Fruit fly (Drosophila melanogaster) whole organism, prepupa: ENCODE data around the gene Ctl1.

ENCODE experiments used
- Blimp-1 ChIP-seq: fragments of 200-800 bp; sonication (Bioruptor generic); optimal IDR thresholded peaks from 3 replicates; lab custom pipeline; 2017; ENCODE audit warnings: missing biosample characterization, missing genetic modification characterization, mild to moderate bottlenecking, moderate library complexity, missing genetic modification reagents
- CG32006 ChIP-seq: fragments of 200-800 bp; sonication (Bioruptor generic); optimal IDR thresholded peaks from 3 replicates; lab custom pipeline; 2017; ENCODE audit warnings: missing biosample characterization, mild to moderate bottlenecking, missing genetic modification characterization
- CG6808 ChIP-seq: fragments of 200-800 bp; sonication (Bioruptor generic); optimal IDR thresholded peaks from 3 replicates; lab custom pipeline; 2017; ENCODE audit warnings: missing biosample characterization, missing genetic modification characterization, mild to moderate bottlenecking, moderate library complexity, missing genetic modification reagents
- CG6854 ChIP-seq: fragments of 200-800 bp; sonication (Bioruptor generic); optimal IDR thresholded peaks from 2 replicates; lab custom pipeline; 2017; ENCODE audit warnings: missing biosample characterization, mild to moderate bottlenecking, missing genetic modification characterization
- Hr38 ChIP-seq: sonication (Bioruptor generic); optimal IDR thresholded peaks from 2 replicates; lab custom pipeline; 2016; ENCODE audit warnings: missing biosample characterization, missing genetic modification characterization
- Hr39 ChIP-seq: fragments of 200-800 bp; sonication (Bioruptor generic); optimal IDR thresholded peaks from 2 replicates; lab custom pipeline; 2016; ENCODE audit warnings: missing biosample characterization, missing genetic modification characterization
- Smox ChIP-seq: fragments of 200-800 bp; sonication (Bioruptor generic); optimal IDR thresholded peaks from 3 replicates; lab custom pipeline; 2016; ENCODE audit warnings: missing biosample characterization, missing genetic modification characterization
- cyc ChIP-seq: fragments of 200-800 bp; sonication (Bioruptor generic); optimal IDR thresholded peaks from 3 replicates; lab custom pipeline; 2016; ENCODE audit warnings: missing biosample characterization, missing genetic modification characterization
- fkh ChIP-seq: fragments of 200-800 bp; sonication (Bioruptor generic); optimal IDR thresholded peaks from 3 replicates; lab custom pipeline; 2017; ENCODE audit warnings: missing biosample characterization, mild to moderate bottlenecking, missing genetic modification characterization, moderate library complexity
- vri ChIP-seq: fragments of 200-800 bp; sonication (Bioruptor generic); optimal IDR thresholded peaks from 3 replicates; lab custom pipeline; 2016; ENCODE audit warnings: missing biosample characterization, mild to moderate bottlenecking, missing genetic modification characterization

DNA sequence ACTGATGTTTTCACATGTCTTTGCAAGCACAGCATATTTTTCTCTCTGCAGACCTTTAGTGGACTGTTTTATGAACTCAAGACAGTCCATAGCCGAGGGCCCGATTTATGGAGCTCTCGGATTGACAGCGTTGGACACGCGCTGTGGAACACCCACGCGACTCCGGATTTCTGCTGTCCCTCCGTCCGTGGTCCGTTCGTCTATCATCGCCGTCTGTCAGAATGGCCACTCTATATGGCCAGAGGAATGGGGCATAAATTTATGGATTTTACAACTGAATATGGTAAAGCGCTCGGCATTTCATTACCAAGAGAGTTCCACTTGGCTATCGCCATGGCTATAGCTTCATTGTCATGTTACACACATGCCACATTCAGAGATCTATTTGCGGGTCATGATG is 50.3 kb downstream of the Ctl1 start:
- TF ChIP-seq Smox (GFP tag; lab: Kevin White, UChicago): no peak
- TF ChIP-seq Blimp-1 (GFP tag; lab: Kevin White, UChicago): no peak
- TF ChIP-seq CG6808 (GFP tag; lab: Kevin White, UChicago): no peak
- TF ChIP-seq CG32006 (GFP tag; lab: Kevin White, UChicago): no peak
- no peak for TF ChIP-seq vri (GFP tag; lab: Kevin White, UChicago)
- no peak for TF ChIP-seq Hr38 (GFP tag; lab: Kevin White, UChicago)
- TF ChIP-seq CG6854 (GFP tag; lab: Kevin White, UChicago): no peak
- TF ChIP-seq Hr39 (GFP tag; lab: Kevin White, UChicago): no peak
- no peak for TF ChIP-seq fkh (GFP tag; lab: Kevin White, UChicago)
- TF ChIP-seq cyc (GFP tag; lab: Kevin White, UChicago): no peak
